Fruit fly (Drosophila melanogaster): ENCODE data around the gene MICU1.

MICU1 gene

dm6 chr2L:7148919-7149318 lies 33.1 kb upstream of the MICU1 start (continued):
- TF ChIP-seq Mrtf (GFP tag; IDR thresholded peaks at IDR 0.05) (no peak), MTF-1 (GFP tag; optimal IDR thresholded peaks at IDR 0.05; ENCODE audit: borderline replicate concordance) (no peak), ci (GFP tag; IDR thresholded peaks at IDR 0.05) (peak; percentile 73), Atf6 (GFP tag; IDR thresholded peaks at IDR 0.05) (no peak), ab (GFP tag; optimal IDR thresholded peaks at IDR 0.05) (no peak), CG17829 (tag; optimal IDR thresholded peaks at IDR 0.05) (peak; percentile 23), CG18262 (tag; optimal IDR thresholded peaks at IDR 0.05) (peak; percentile 40), CG3163 (GFP tag; optimal IDR thresholded peaks at IDR 0.05) (no peak), CG12659 (GFP tag; optimal IDR thresholded peaks at IDR 0.05) (no peak), B-H1 (GFP tag; IDR thresholded peaks at IDR 0.05) (0 out of 3 replicates have a peak, but pooled peaks have one; percentile 22), CTCF (GFP tag; optimal IDR thresholded peaks at IDR 0.05) (no peak), sob (GFP tag; IDR thresholded peaks at IDR 0.05) (no peak), NK7.1 (GFP tag; optimal IDR thresholded peaks at IDR 0.05) (no peak), amos (GFP tag; IDR thresholded peaks at IDR 0.05; ENCODE audit: partially characterized antibody) (no peak), kah (GFP tag; optimal IDR thresholded peaks at IDR 0.05) (no peak), CG13894 (tag; optimal IDR thresholded peaks at IDR 0.05) (no peak), abd-A (tag; optimal IDR thresholded peaks at IDR 0.05) (no peak), gro (GFP tag; optimal IDR thresholded peaks at IDR 0.05) (no peak), dpn (GFP tag; optimal IDR thresholded peaks at IDR 0.05) (peak; percentile 20 to 52), Mad (GFP tag; optimal IDR thresholded peaks at IDR 0.05) (no peak), dati (GFP tag; IDR thresholded peaks at IDR 0.05) (no peak), slbo (GFP tag; IDR thresholded peaks at IDR 0.05) (no peak; the same call in 1 of the 2 replicates), Aef1 (GFP tag; IDR thresholded peaks at IDR 0.05) (0 out of 3 replicates have a peak, but pooled peaks have one; percentile 21), CG6854 (GFP tag; optimal IDR thresholded peaks at IDR 0.05) (no peak), rib (GFP tag; IDR thresholded peaks at IDR 0.05) (no peak), CG7556 (GFP tag; optimal IDR thresholded peaks at IDR 0.05) (no peak), Elba2 (GFP tag; optimal IDR thresholded peaks at IDR 0.05) (no peak), NC2β (GFP tag; optimal IDR thresholded peaks at IDR 0.05) (no peak), sqz (GFP tag; optimal IDR thresholded peaks at IDR 0.05) (no peak), klu (GFP tag; IDR thresholded peaks at IDR 0.05) (no peak), fu2 (GFP tag; optimal IDR thresholded peaks at IDR 0.05) (no peak), cas (GFP tag; IDR thresholded peaks at IDR 0.05) (no peak), Antp (GFP tag; optimal IDR thresholded peaks at IDR 0.05) (peak; percentile 13), CG9817 (tag; optimal IDR thresholded peaks at IDR 0.05) (peak; percentile 3), chm (GFP tag; IDR thresholded peaks at IDR 0.05) (no peak), CG31365 (tag; optimal IDR thresholded peaks at IDR 0.05) (no peak), Myb (GFP tag; optimal IDR thresholded peaks at IDR 0.05) (no peak), CG32532 (GFP tag; IDR thresholded peaks at IDR 0.05) (no peak), run (tag; optimal IDR thresholded peaks at IDR 0.05) (no peak), CG34376 (GFP tag; optimal IDR thresholded peaks at IDR 0.05) (no peak), CG14860 (GFP tag; IDR thresholded peaks at IDR 0.05; ENCODE audit: partially characterized antibody) (no peak), grau (tag; optimal IDR thresholded peaks at IDR 0.05) (peak; percentile 83), CG17186 (GFP tag; optimal IDR thresholded peaks at IDR 0.05) (no peak), CG11093 (GFP tag; IDR thresholded peaks at IDR 0.05) (no peak), CG10366 (GFP tag; IDR thresholded peaks at IDR 0.05) (peak; percentile 45; the same call in 1 of the 2 replicates), phol (tag; optimal IDR thresholded peaks at IDR 0.05) (peak; percentile 59), CG10543 (GFP tag; optimal IDR thresholded peaks at IDR 0.05) (no peak), CG4404 (GFP tag; IDR thresholded peaks at IDR 0.05) (no peak), lilli (GFP tag; optimal IDR thresholded peaks at IDR 0.05) (peak; percentile 18), hth (optimal IDR thresholded peaks at IDR 0.05) (no peak), twi (tag; optimal IDR thresholded peaks at IDR 0.05) (no peak), CG5953 (GFP tag; IDR thresholded peaks at IDR 0.05) (peak; percentile 52; the same call in 1 of the 2 replicates), zfh1 (GFP tag; IDR thresholded peaks at IDR 0.05) (no peak)
